Worm (Caenorhabditis elegans) whole organism, early embryonic: ENCODE results near the gene jun-1.

Source experiments
- B0310.2 ChIP-seq: sonication (generic microtip); optimal IDR thresholded peaks from 2 replicates; lab custom pipeline; 2016; ENCODE audit warnings: mild to moderate bottlenecking, missing genetic modification characterization, missing compliant biosample characterization
- F13C5.2 ChIP-seq: sonication (generic microtip); optimal IDR thresholded peaks from 2 replicates; lab custom pipeline; 2017; ENCODE audit warnings: mild to moderate bottlenecking, missing genetic modification characterization, inconsistent platforms, missing compliant biosample characterization
- aly-1 ChIP-seq: sonication (generic microtip); optimal IDR thresholded peaks from 2 replicates; lab custom pipeline; 2016; ENCODE audit warnings: missing genetic modification characterization, missing compliant biosample characterization
- ama-1 ChIP-seq: fragments of 150-350 bp; optimal IDR thresholded peaks from 2 replicates; lab custom pipeline; 2014
- ceh-13 ChIP-seq: fragments of 200-800 bp; sonication (Bioruptor generic); optimal IDR thresholded peaks from 2 replicates; lab custom pipeline; 2018; ENCODE audit warnings: mild to moderate bottlenecking, missing genetic modification characterization, missing compliant biosample characterization
- ceh-36 ChIP-seq: sonication (generic microtip); optimal IDR thresholded peaks from 2 replicates; lab custom pipeline; 2016; ENCODE audit warnings: missing genetic modification characterization, inconsistent platforms, missing compliant biosample characterization
- ets-7 ChIP-seq: sonication (generic microtip); optimal IDR thresholded peaks from 2 replicates; lab custom pipeline; 2016; ENCODE audit warnings: missing genotype, missing genetic modification characterization, missing compliant biosample characterization
- flt-1 ChIP-seq: fragments of 200-800 bp; sonication (Bioruptor generic); IDR thresholded peaks from 2 replicates; pipeline ENCODE4 v1.3.6; 2022; ENCODE audit warnings: missing genetic modification characterization, missing compliant biosample characterization
- hmbx-1 ChIP-seq: sonication (generic microtip); optimal IDR thresholded peaks from 2 replicates; lab custom pipeline; 2016; ENCODE audit warnings: mild to moderate bottlenecking, missing genetic modification characterization, missing compliant biosample characterization
- hmg-4 ChIP-seq: fragments of 200-800 bp; sonication (Bioruptor generic); optimal IDR thresholded peaks from 2 replicates; lab custom pipeline; 2018; ENCODE audit warnings: mild to moderate bottlenecking, missing genetic modification characterization, missing compliant biosample characterization
- hnd-1 ChIP-seq: sonication (generic microtip); optimal IDR thresholded peaks from 2 replicates; lab custom pipeline; 2016; ENCODE audit warnings: missing genetic modification characterization, missing compliant biosample characterization
- pes-1 ChIP-seq: fragments of 200-800 bp; sonication (Bioruptor generic); IDR thresholded peaks from 2 replicates; pipeline ENCODE4 v1.3.6; 2022; ENCODE audit warnings: missing genetic modification reagents, missing genetic modification characterization, missing compliant biosample characterization
- scrt-1 ChIP-seq: fragments of 200-800 bp; sonication (Bioruptor generic); IDR thresholded peaks from 2 replicates; pipeline ENCODE4 v1.3.6; 2022; ENCODE audit warnings: missing genetic modification characterization, missing compliant biosample characterization
- sea-1 ChIP-seq: fragments of 200-800 bp; sonication (Bioruptor generic); conservative IDR thresholded peaks from 2 replicates; pipeline ENCODE4 v1.3.6; 2022; ENCODE audit warnings: missing genetic modification characterization, missing compliant biosample characterization
- tbx-11 ChIP-seq: fragments of 200-800 bp; sonication (Bioruptor generic); IDR thresholded peaks from 2 replicates; pipeline ENCODE4 v1.3.6; 2022; ENCODE audit warnings: missing genetic modification characterization, missing compliant biosample characterization
- tbx-37 ChIP-seq: fragments of 200-800 bp; sonication (Bioruptor generic); conservative IDR thresholded peaks from 2 replicates; pipeline ENCODE4 v1.3.6; 2022; ENCODE audit warnings: missing genetic modification reagents, missing genetic modification characterization, missing compliant biosample characterization
- tra-4 ChIP-seq: sonication (generic microtip); optimal IDR thresholded peaks from 2 replicates; lab custom pipeline; 2017; ENCODE audit warnings: missing genetic modification characterization, missing compliant biosample characterization

jun-1 gene

ce11 chrII:9120813-9121554 is 8.0 kb downstream of the jun-1 start:
- no peak for TF ChIP-seq F13C5.2 (tag; lab: Kevin White, UChicago)
- TF ChIP-seq ceh-13, result no peak
- TF ChIP-seq flt-1 (GFP tag; lab: Robert Waterston, UW), result no peak
- no peak for TF ChIP-seq B0310.2
- TF ChIP-seq ceh-36 (tag; lab: Kevin White, UChicago), result no peak
- no peak for TF ChIP-seq hnd-1 (tag; lab: Kevin White, UChicago)
- TF ChIP-seq hmg-4 (GFP tag; lab: Kevin White, UChicago), result no peak
- no peak for TF ChIP-seq aly-1
- no peak for TF ChIP-seq ama-1 (lab: Kevin White, UChicago)
- TF ChIP-seq tbx-37 (GFP tag; lab: Robert Waterston, UW), result no peak
- TF ChIP-seq tra-4, result no peak
- no peak for TF ChIP-seq sea-1

ce11 chrII:9124353-9124752 is 11.4 kb downstream of the jun-1 start:
- TF ChIP-seq ets-7 (tag; lab: Kevin White, UChicago), result no peak
- TF ChIP-seq aly-1, result no peak
- no peak for TF ChIP-seq ceh-36 (tag; lab: Kevin White, UChicago)
- TF ChIP-seq F13C5.2 (tag; lab: Kevin White, UChicago), result no peak
- TF ChIP-seq flt-1 (GFP tag; lab: Robert Waterston, UW), result no peak
- TF ChIP-seq pes-1 (GFP tag; lab: Robert Waterston, UW), result no peak
- TF ChIP-seq tra-4, result no peak
- no peak for TF ChIP-seq ama-1 (lab: Kevin White, UChicago)
- TF ChIP-seq B0310.2, result no peak
- TF ChIP-seq hmg-4 (GFP tag; lab: Kevin White, UChicago), result no peak
- no peak for TF ChIP-seq sea-1

- TF ChIP-seq hmg-4 (GFP tag; lab: Kevin White, UChicago) (no peak), hmbx-1 (tag; lab: Kevin White, UChicago) (no peak), flt-1 (GFP tag; lab: Robert Waterston, UW) (no peak), aly-1 (no peak), pes-1 (GFP tag; lab: Robert Waterston, UW) (no peak), sea-1 (no peak), tbx-11 (GFP tag; lab: Robert Waterston, UW) (no peak), hnd-1 (tag; lab: Kevin White, UChicago) (no peak), ceh-13 (no peak), ets-7 (tag; lab: Kevin White, UChicago) (no peak), B0310.2 (no peak)
Measured at ce11 chrII:9125007-9125406, 12.1 kb downstream of the jun-1 start.

- TF ChIP-seq tbx-37 (GFP tag; lab: Robert Waterston, UW), result no peak
- TF ChIP-seq ceh-36 (tag; lab: Kevin White, UChicago), result no peak
- TF ChIP-seq hnd-1 (tag; lab: Kevin White, UChicago), result no peak
- no peak for TF ChIP-seq sea-1
- TF ChIP-seq hmbx-1 (tag; lab: Kevin White, UChicago), result no peak
- TF ChIP-seq F13C5.2 (tag; lab: Kevin White, UChicago), result no peak
- TF ChIP-seq pes-1 (GFP tag; lab: Robert Waterston, UW), result no peak
- no peak for TF ChIP-seq hmg-4 (GFP tag; lab: Kevin White, UChicago)
Measured at ce11 chrII:9126965-9127364, 14.0 kb downstream of the jun-1 start.

- no peak for TF ChIP-seq sea-1
- no peak for TF ChIP-seq ets-7 (tag; lab: Kevin White, UChicago)
- no peak for TF ChIP-seq hmbx-1 (tag; lab: Kevin White, UChicago)
- TF ChIP-seq ceh-36 (tag; lab: Kevin White, UChicago), result no peak
- no peak for TF ChIP-seq flt-1 (GFP tag; lab: Robert Waterston, UW)
- TF ChIP-seq tbx-37 (GFP tag; lab: Robert Waterston, UW), result no peak
- no peak for TF ChIP-seq ama-1 (lab: Kevin White, UChicago)
- no peak for TF ChIP-seq F13C5.2 (tag; lab: Kevin White, UChicago)
- no peak for TF ChIP-seq hnd-1 (tag; lab: Kevin White, UChicago)
- no peak for TF ChIP-seq pes-1 (GFP tag; lab: Robert Waterston, UW)
- no peak for TF ChIP-seq B0310.2
- TF ChIP-seq ceh-13, result no peak
- TF ChIP-seq hmg-4 (GFP tag; lab: Kevin White, UChicago), result no peak
- TF ChIP-seq aly-1, result no peak
- TF ChIP-seq tra-4, result no peak
- TF ChIP-seq tbx-11 (GFP tag; lab: Robert Waterston, UW), result no peak
- no peak for TF ChIP-seq scrt-1 (GFP tag; lab: Robert Waterston, UW)
Measured at ce11 chrII:9127379-9127778, 14.4 kb downstream of the jun-1 start.

- TF ChIP-seq aly-1 (no peak), tra-4 (no peak), ceh-13 (no peak), hmg-4 (GFP tag; lab: Kevin White, UChicago) (no peak), ama-1 (lab: Kevin White, UChicago) (no peak), hnd-1 (tag; lab: Kevin White, UChicago) (no peak), scrt-1 (GFP tag; lab: Robert Waterston, UW) (no peak), tbx-11 (GFP tag; lab: Robert Waterston, UW) (no peak), sea-1 (no peak)
Measured at ce11 chrII:9128132-9128531, 15.2 kb downstream of the jun-1 start.

- TF ChIP-seq hmbx-1 (tag; lab: Kevin White, UChicago) (no peak), ceh-36 (tag; lab: Kevin White, UChicago) (peak; percentile 19), scrt-1 (GFP tag; lab: Robert Waterston, UW) (no peak)
Measured at ce11 chrII:9130339-9130738, 17.4 kb downstream of the jun-1 start.

ce11 chrII:9131363-9131762 is 18.4 kb downstream of the jun-1 start, which contains the start of gene C16D2.1:
Gene C16D2.1, plus strand, starts transcription at chrII:9131663.
- TF ChIP-seq hmbx-1 (tag; lab: Kevin White, UChicago) (no peak), flt-1 (GFP tag; lab: Robert Waterston, UW) (no peak), ceh-36 (tag; lab: Kevin White, UChicago) (no peak), tra-4 (no peak), B0310.2 (no peak)
